Fruit fly (Drosophila melanogaster): Measurements from ENCODE around the gene CG9269.

Gene CG9269

dm6 chr3R:13615617-13616016 is at the start of gene CG9269:
CG9269 (plus strand) TSS chr3R:13615917.
- TF ChIP-seq noc (tag; optimal IDR thresholded peaks at IDR 0.05): no peak

- TF ChIP-seq noc (tag; optimal IDR thresholded peaks at IDR 0.05): no peak
These were observed 28.0 kb upstream of the CG9269 start, which contains the start of gene CG14370 for dm6 chr3R:13587697-13588096. CG14370 (plus strand) TSS chr3R:13587997.

dm6 chr3R:13592557-13592956 is 23.2 kb upstream of the CG9269 start, which contains the start of gene CG14369:
CG14369 (minus strand) TSS chr3R:13592657.
- TF ChIP-seq noc (tag; optimal IDR thresholded peaks at IDR 0.05): no peak

dm6 chr3R:13596409-13596808 is 19.3 kb upstream of the CG9269 start:
- TF ChIP-seq noc (tag; optimal IDR thresholded peaks at IDR 0.05): no peak

- TF ChIP-seq noc (tag; optimal IDR thresholded peaks at IDR 0.05): no peak
These were observed 15.2 kb upstream of the CG9269 start for dm6 chr3R:13600539-13600938.

dm6 chr3R:13609146-13609545 is 6.6 kb upstream of the CG9269 start, which contains the start of gene CG9759:
CG9759 (minus strand) TSS chr3R:13609246.
- no peak for TF ChIP-seq noc (tag; optimal IDR thresholded peaks at IDR 0.05)

- TF ChIP-seq noc (tag; optimal IDR thresholded peaks at IDR 0.05): no peak
These were observed 3.4 kb upstream of the CG9269 start, which contains the start of gene CG9757 for dm6 chr3R:13612333-13612732. CG9757 (minus strand) TSS chr3R:13612433.

- TF ChIP-seq noc (tag; optimal IDR thresholded peaks at IDR 0.05): no peak
These were observed 710 bp upstream of the CG9269 start for dm6 chr3R:13615007-13615406.

- no peak for TF ChIP-seq noc (tag; optimal IDR thresholded peaks at IDR 0.05)
These were observed 1.5 kb downstream of the CG9269 start for dm6 chr3R:13617228-13617627.

- TF ChIP-seq noc (tag; optimal IDR thresholded peaks at IDR 0.05): no peak
These were observed 15.9 kb downstream of the CG9269 start, which contains the start of gene CG10841 for dm6 chr3R:13631642-13632041. CG10841 (plus strand) TSS chr3R:13631942.

dm6 chr3R:13644778-13645660 is 29.3 kb downstream of the CG9269 start:
- TF ChIP-seq noc (tag; optimal IDR thresholded peaks at IDR 0.05): no peak

dm6 chr3R:13645874-13646370 is 30.2 kb downstream of the CG9269 start, which contains the start of gene sqd:
sqd (minus strand) TSS chr3R:13646304.
- no peak for TF ChIP-seq noc (tag; optimal IDR thresholded peaks at IDR 0.05)

dm6 chr3R:13646729-13647633 is 31.3 kb downstream of the CG9269 start, which contains the start of gene rin:
rin (plus strand) TSS chr3R:13647004.
- TF ChIP-seq noc (tag; optimal IDR thresholded peaks at IDR 0.05): no peak

dm6 chr3R:13647734-13648541 is 32.2 kb downstream of the CG9269 start:
- no peak for TF ChIP-seq noc (tag; optimal IDR thresholded peaks at IDR 0.05)

- no peak for TF ChIP-seq noc (tag; optimal IDR thresholded peaks at IDR 0.05)
These were observed 40.6 kb downstream of the CG9269 start, which contains the start of gene Rbp4 for dm6 chr3R:13656294-13656693. Rbp4 (minus strand) TSS chr3R:13656394.
